Worm (Caenorhabditis elegans) whole organism, mixed stage, embryonic: ENCODE data around the gene C40H1.7.

Experiments used
- nhr-237 ChIP-seq: fragments of 150-350 bp; optimal IDR thresholded peaks from 2 replicates; lab custom pipeline; 2014; ENCODE audit warnings: missing biosample characterization, missing genetic modification characterization
- pha-4 ChIP-seq: fragments of 150-350 bp; optimal IDR thresholded peaks from 2 replicates; lab custom pipeline; 2018; ENCODE audit warnings: missing biosample characterization, missing genetic modification reagents, missing genetic modification characterization

ce11 chrIII:9337968-9338367 is 13.1 kb downstream of the C40H1.7 start:
- TF ChIP-seq nhr-237 (tag; lab: Kevin White, UChicago) (no peak), pha-4 (tag; lab: Kevin White, UChicago) (no peak)
